Fruit fly (Drosophila melanogaster) whole organism, embryonic: ENCODE data around the gene CG32425.
A peak's percentile ranks its signal among the peaks of the same experiment; 100 is the strongest.

Source experiments
- Bdp1 ChIP-seq: fragments of 200-800 bp; sonication (Bioruptor generic); optimal IDR thresholded peaks from 3 replicates; lab custom pipeline; 2016; ENCODE audit warnings: missing biosample characterization, missing genetic modification characterization
- Bgb ChIP-seq: fragments of 200-800 bp; sonication (Bioruptor generic); IDR thresholded peaks from 2 replicates; pipeline ENCODE4 v1.3.6; 2022; ENCODE audit warnings: missing biosample characterization, missing genetic modification characterization; ENCODE audit not compliant: partially characterized antibody
- CG10654 ChIP-seq: fragments of 200-800 bp; sonication (Bioruptor generic); optimal IDR thresholded peaks from 2 replicates; lab custom pipeline; 2016; ENCODE audit warnings: missing biosample characterization, missing genetic modification characterization
- CG11398 ChIP-seq: fragments of 200-800 bp; sonication (Bioruptor generic); optimal IDR thresholded peaks from 2 replicates; lab custom pipeline; 2016; ENCODE audit warnings: missing biosample characterization, missing genetic modification characterization
- CG12104 ChIP-seq: fragments of 200-800 bp; sonication (Bioruptor generic); optimal IDR thresholded peaks from 3 replicates; lab custom pipeline; 2016; ENCODE audit warnings: missing biosample characterization, missing genetic modification characterization
- CG12391 ChIP-seq: fragments of 200-800 bp; sonication (Bioruptor generic); optimal IDR thresholded peaks from 3 replicates; lab custom pipeline; 2018; ENCODE audit warnings: missing biosample characterization, mild to moderate bottlenecking, missing genetic modification characterization, moderate library complexity
- CG14050 ChIP-seq: fragments of 200-800 bp; sonication (Bioruptor generic); IDR thresholded peaks from 3 replicates; pipeline ENCODE4 v1.3.6; 2022; ENCODE audit warnings: missing biosample characterization, missing genetic modification characterization
- CG14710 ChIP-seq: fragments of 200-800 bp; sonication (Bioruptor generic); optimal IDR thresholded peaks from 3 replicates; lab custom pipeline; 2019; ENCODE audit warnings: missing biosample characterization, mild to moderate bottlenecking, missing genetic modification characterization, moderate library complexity
- CG1602 ChIP-seq: fragments of 200-800 bp; sonication (Bioruptor generic); optimal IDR thresholded peaks from 3 replicates; lab custom pipeline; 2016; ENCODE audit warnings: missing biosample characterization, missing genetic modification characterization
- CG17186 ChIP-seq: fragments of 200-800 bp; sonication (Bioruptor generic); optimal IDR thresholded peaks from 3 replicates; lab custom pipeline; 2017; ENCODE audit warnings: missing biosample characterization, missing genetic modification reagents, missing genetic modification characterization
- CG17359 ChIP-seq: fragments of 200-800 bp; sonication (Bioruptor generic); optimal IDR thresholded peaks from 3 replicates; lab custom pipeline; 2018; ENCODE audit warnings: missing biosample characterization, mild to moderate bottlenecking, missing genetic modification characterization, moderate library complexity
- CG17829 ChIP-seq: fragments of 200-800 bp; optimal IDR thresholded peaks from 2 replicates; lab custom pipeline; 2019; ENCODE audit warnings: missing biosample characterization, mild to moderate bottlenecking, missing genetic modification characterization, moderate library complexity
- CG1792 ChIP-seq: fragments of 200-800 bp; sonication (Bioruptor generic); optimal IDR thresholded peaks from 2 replicates; lab custom pipeline; 2016; ENCODE audit warnings: missing biosample characterization, missing genetic modification characterization
- CG2712 ChIP-seq: fragments of 200-800 bp; optimal IDR thresholded peaks from 3 replicates; lab custom pipeline; 2019; ENCODE audit warnings: missing biosample characterization, mild to moderate bottlenecking, missing genetic modification characterization, moderate library complexity
- CG31388 ChIP-seq: fragments of 200-800 bp; sonication (Bioruptor generic); optimal IDR thresholded peaks from 2 replicates; lab custom pipeline; 2016; ENCODE audit warnings: missing biosample characterization, missing genetic modification characterization
- CG3407 ChIP-seq: fragments of 200-800 bp; sonication (Bioruptor generic); optimal IDR thresholded peaks from 2 replicates; lab custom pipeline; 2018; ENCODE audit warnings: missing biosample characterization, mild to moderate bottlenecking, missing genetic modification characterization
- CG34376 ChIP-seq: fragments of 200-800 bp; sonication (Bioruptor generic); optimal IDR thresholded peaks from 2 replicates; lab custom pipeline; 2018; ENCODE audit warnings: missing biosample characterization, mild to moderate bottlenecking, missing genetic modification characterization
- CG4282 ChIP-seq: fragments of 200-800 bp; sonication (Bioruptor generic); optimal IDR thresholded peaks from 2 replicates; lab custom pipeline; 2016; ENCODE audit warnings: missing biosample characterization, missing genetic modification characterization
- CG5245 ChIP-seq: fragments of 200-800 bp; sonication (Bioruptor generic); optimal IDR thresholded peaks from 3 replicates; lab custom pipeline; 2016; ENCODE audit warnings: missing biosample characterization, missing genetic modification characterization
- CG6683 ChIP-seq: fragments of 200-800 bp; sonication (Bioruptor generic); optimal IDR thresholded peaks from 2 replicates; lab custom pipeline; 2017; ENCODE audit warnings: missing biosample characterization, mild to moderate bottlenecking, missing genetic modification characterization, missing genetic modification reagents
- CG7271 ChIP-seq: fragments of 200-800 bp; sonication (Bioruptor generic); optimal IDR thresholded peaks from 2 replicates; lab custom pipeline; 2018; ENCODE audit warnings: missing biosample characterization, mild to moderate bottlenecking, missing genetic modification characterization, moderate library complexity
- CG7839 ChIP-seq: fragments of 200-800 bp; sonication (Bioruptor generic); optimal IDR thresholded peaks from 3 replicates; lab custom pipeline; 2018; ENCODE audit warnings: missing biosample characterization, mild to moderate bottlenecking, missing genetic modification characterization, moderate library complexity
- Dek ChIP-seq: fragments of 200-800 bp; sonication (Bioruptor generic); optimal IDR thresholded peaks from 3 replicates; lab custom pipeline; 2019; ENCODE audit warnings: missing biosample characterization, mild to moderate bottlenecking, missing genetic modification characterization, moderate library complexity
- HLH4C ChIP-seq: fragments of 200-800 bp; sonication (Bioruptor generic); IDR thresholded peaks from 3 replicates; pipeline ENCODE4 v1.3.6; 2022; ENCODE audit warnings: missing biosample characterization, missing genetic modification characterization; ENCODE audit not compliant: partially characterized antibody
- Hand ChIP-seq: fragments of 200-800 bp; sonication (Bioruptor generic); optimal IDR thresholded peaks from 2 replicates; lab custom pipeline; 2017; ENCODE audit warnings: mild to moderate bottlenecking, missing biosample characterization, missing genetic modification reagents, missing genetic modification characterization
- MTF-1 ChIP-seq: fragments of 200-800 bp; sonication (Bioruptor generic); optimal IDR thresholded peaks from 2 replicates; lab custom pipeline; 2018; ENCODE audit warnings: missing biosample characterization, mild to moderate bottlenecking, missing genetic modification characterization, borderline replicate concordance
- PHDP ChIP-seq: fragments of 200-800 bp; sonication (Bioruptor generic); optimal IDR thresholded peaks from 3 replicates; lab custom pipeline; 2018; ENCODE audit warnings: missing biosample characterization, mild to moderate bottlenecking, missing genetic modification characterization, moderate library complexity
- Xbp1 ChIP-seq: fragments of 200-800 bp; sonication (Bioruptor generic); optimal IDR thresholded peaks from 3 replicates; lab custom pipeline; 2016; ENCODE audit warnings: missing biosample characterization, mild to moderate bottlenecking, missing genetic modification characterization
- Xrp1 ChIP-seq: fragments of 200-800 bp; sonication (Bioruptor generic); IDR thresholded peaks from 2 replicates; pipeline ENCODE4 v1.3.6; 2022; ENCODE audit warnings: missing biosample characterization, missing genetic modification characterization
- al ChIP-seq: fragments of 200-800 bp; sonication (Bioruptor generic); IDR thresholded peaks from 2 replicates; pipeline ENCODE4 v1.3.6; 2022; ENCODE audit warnings: missing biosample characterization, missing genetic modification characterization
- ci ChIP-seq: fragments of 200-800 bp; sonication (Bioruptor generic); IDR thresholded peaks from 3 replicates; pipeline ENCODE4 v1.3.6; 2022; ENCODE audit warnings: missing biosample characterization, missing genetic modification characterization
- dmrt11E ChIP-seq: fragments of 200-800 bp; sonication (Bioruptor generic); optimal IDR thresholded peaks from 3 replicates; lab custom pipeline; 2018; ENCODE audit warnings: missing biosample characterization, mild to moderate bottlenecking, missing genetic modification characterization, moderate library complexity
- fd3F ChIP-seq: fragments of 200-800 bp; sonication (Bioruptor generic); optimal IDR thresholded peaks from 2 replicates; lab custom pipeline; 2018; ENCODE audit warnings: missing biosample characterization, mild to moderate bottlenecking, missing genetic modification characterization, moderate library complexity
- gcm ChIP-seq: fragments of 200-800 bp; sonication (Bioruptor generic); optimal IDR thresholded peaks from 2 replicates; lab custom pipeline; 2019; ENCODE audit warnings: missing biosample characterization, mild to moderate bottlenecking, missing genetic modification characterization, moderate library complexity
- hb ChIP-seq: fragments of 200-800 bp; sonication (Bioruptor generic); IDR thresholded peaks from 3 replicates; pipeline ENCODE4 v1.3.6; 2022; ENCODE audit warnings: missing biosample characterization, missing genetic modification characterization; ENCODE audit not compliant: partially characterized antibody
- her ChIP-seq: fragments of 200-800 bp; sonication (Bioruptor generic); optimal IDR thresholded peaks from 2 replicates; lab custom pipeline; 2016; ENCODE audit warnings: missing biosample characterization, missing genetic modification characterization
- insv ChIP-seq, 2 experiments: fragments of 200-800 bp; sonication (Bioruptor generic); optimal IDR thresholded peaks; 3 replicates each; lab custom pipeline; 2016 to 2018; ENCODE audit warnings: missing biosample characterization in 2 of 2, missing genetic modification characterization in 2 of 2
- kni ChIP-seq: fragments of 200-800 bp; sonication (Bioruptor generic); optimal IDR thresholded peaks from 3 replicates; lab custom pipeline; 2017; ENCODE audit warnings: mild to moderate bottlenecking, missing biosample characterization, missing genetic modification reagents, missing genetic modification characterization
- mirr ChIP-seq: fragments of 200-800 bp; sonication (Bioruptor generic); optimal IDR thresholded peaks from 3 replicates; lab custom pipeline; 2018; ENCODE audit warnings: missing biosample characterization, mild to moderate bottlenecking, missing genetic modification characterization
- peb ChIP-seq: fragments of 200-800 bp; sonication (Bioruptor generic); IDR thresholded peaks from 2 replicates; pipeline ENCODE4 v1.3.6; 2022; ENCODE audit warnings: missing biosample characterization, missing genetic modification characterization
- pnt ChIP-seq: fragments of 200-800 bp; sonication (Bioruptor generic); optimal IDR thresholded peaks from 3 replicates; lab custom pipeline; 2016; ENCODE audit warnings: missing biosample characterization, missing genetic modification characterization
- prd ChIP-seq, 3 experiments: fragments of >200 bp in 2 of 3; fragments of 200-800 bp in 1 of 3; sonication (Bioruptor generic) in 1 of 3; optimal IDR thresholded peaks in 2 of 3; IDR thresholded peaks in 1 of 3; 2 replicates in 2 of 3; 3 replicates in 1 of 3; pipeline versions ENCODE4 v1.3.6 to Lab custom; 2017 to 2022; ENCODE audit warnings: missing biosample characterization in 1 of 3, missing genetic modification characterization in 1 of 3
- rib ChIP-seq: fragments of 200-800 bp; sonication (Bioruptor generic); IDR thresholded peaks from 2 replicates; pipeline ENCODE4 v1.3.6; 2022; ENCODE audit warnings: missing biosample characterization, missing genetic modification characterization
- sens-2 ChIP-seq: fragments of 200-800 bp; sonication (Bioruptor generic); IDR thresholded peaks from 2 replicates; pipeline ENCODE4 v1.3.6; 2022; ENCODE audit warnings: missing biosample characterization, missing genetic modification characterization
- slp2 ChIP-seq: fragments of 200-800 bp; sonication (Bioruptor generic); optimal IDR thresholded peaks from 2 replicates; lab custom pipeline; 2016; ENCODE audit warnings: missing biosample characterization, missing genetic modification characterization
- stc ChIP-seq: fragments of 200-800 bp; sonication (Bioruptor generic); IDR thresholded peaks from 2 replicates; pipeline ENCODE4 v1.3.6; 2022; ENCODE audit warnings: missing biosample characterization, missing genetic modification characterization
- tio ChIP-seq: fragments of 200-800 bp; sonication (Bioruptor generic); optimal IDR thresholded peaks from 2 replicates; lab custom pipeline; 2017; ENCODE audit warnings: missing biosample characterization, missing genetic modification characterization, inconsistent platforms
- ttk ChIP-seq: fragments of 200-800 bp; sonication (Bioruptor generic); IDR thresholded peaks from 2 replicates; pipeline ENCODE4 v2.1.2; 2022; ENCODE audit warnings: missing biosample characterization, missing genetic modification characterization
- vfl ChIP-seq: fragments of 200-800 bp; sonication (Bioruptor generic); optimal IDR thresholded peaks from 2 replicates; lab custom pipeline; 2016; ENCODE audit warnings: missing biosample characterization, missing genetic modification characterization
- wek ChIP-seq: fragments of 200-800 bp; sonication (Bioruptor generic); optimal IDR thresholded peaks from 3 replicates; lab custom pipeline; 2018; ENCODE audit warnings: missing biosample characterization, mild to moderate bottlenecking, missing genetic modification characterization, moderate library complexity

CG32425 gene

dm6 chr3L:20474789-20475208, 22.3 kb upstream of the CG32425 start (continued):
- TF ChIP-seq CG17186: peak; percentile 48
- peak; percentile 81 for TF ChIP-seq MTF-1 (GFP tag; lab: Kevin White, UChicago)
- TF ChIP-seq tio: peak; percentile 83
- peak; percentile 75 for TF ChIP-seq CG1792 (GFP tag; lab: Kevin White, UChicago)
- TF ChIP-seq mirr (GFP tag; lab: Kevin White, UChicago): peak; percentile 79
- no peak for TF ChIP-seq al (GFP tag; lab: Robert Waterston, UW)
- TF ChIP-seq ci (GFP tag; lab: Robert Waterston, UW): no peak
- TF ChIP-seq dmrt11E (tag; lab: Kevin White, UChicago): peak; percentile 52
- TF ChIP-seq her (GFP tag; lab: Kevin White, UChicago): peak; percentile 82
- peak; percentile 41 for TF ChIP-seq CG7271
- TF ChIP-seq CG7839 (tag; lab: Kevin White, UChicago): peak; percentile 85
- no peak for TF ChIP-seq sens-2 (GFP tag; lab: Robert Waterston, UW)
- peak; percentile 87 for TF ChIP-seq Dek (tag; lab: Kevin White, UChicago)
- TF ChIP-seq Bgb (GFP tag; lab: Robert Waterston, UW): no peak
- TF ChIP-seq fd3F (GFP tag; lab: Kevin White, UChicago): peak; percentile 78
- TF ChIP-seq PHDP: peak; percentile 91
- peak; percentile 69 for TF ChIP-seq wek (GFP tag; lab: Kevin White, UChicago)
- peak; percentile 80 for TF ChIP-seq CG17829 (tag; lab: Kevin White, UChicago)
- peak; percentile 66 for TF ChIP-seq CG31388 (GFP tag; lab: Kevin White, UChicago)
- TF ChIP-seq hb: no peak
- TF ChIP-seq gcm (GFP tag; lab: Kevin White, UChicago): peak; percentile 14
- TF ChIP-seq pnt: peak; percentile 79
- peak; percentile 65 for TF ChIP-seq kni
- TF ChIP-seq Xrp1: no peak
- TF ChIP-seq peb (GFP tag; lab: Robert Waterston, UW): no peak
- TF ChIP-seq CG1602 (GFP tag; lab: Kevin White, UChicago): peak; percentile 91
- peak; percentile 78 for TF ChIP-seq CG11398 (GFP tag; lab: Kevin White, UChicago)
- TF ChIP-seq CG2712 (tag; lab: Kevin White, UChicago): peak; percentile 85
- peak in 1 of 2 experiments; percentile 62 for TF ChIP-seq insv (GFP tag; optimal IDR thresholded peaks at IDR 0.05; lab: Kevin White, UChicago)
- peak; percentile 85 for TF ChIP-seq CG17359 (tag; lab: Kevin White, UChicago)
- peak; percentile 73 for TF ChIP-seq slp2 (GFP tag; lab: Kevin White, UChicago)
- peak; percentile 68 for TF ChIP-seq CG3407
- peak; percentile 76 for TF ChIP-seq Hand (GFP tag; lab: Kevin White, UChicago)
- peak; percentile 80 for TF ChIP-seq CG14710 (tag; lab: Kevin White, UChicago)
- peak; percentile 77 for TF ChIP-seq Bdp1 (GFP tag; lab: Kevin White, UChicago)
- TF ChIP-seq CG6683 (GFP tag; lab: Kevin White, UChicago): peak; percentile 74
- TF ChIP-seq prd (optimal IDR thresholded peaks at IDR 0.05; lab: Kevin White, UChicago): no peak
- no peak for TF ChIP-seq prd (GFP tag; IDR thresholded peaks at IDR 0.05; lab: Robert Waterston, UW)
- no peak for TF ChIP-seq ttk
- peak; percentile 81 for TF ChIP-seq vfl (GFP tag; lab: Kevin White, UChicago)
- peak; percentile 79 for TF ChIP-seq CG12104
- TF ChIP-seq Xbp1: peak; percentile 94
- no peak for TF ChIP-seq stc
- TF ChIP-seq CG10654: peak; percentile 88
- TF ChIP-seq CG14050 (GFP tag; lab: Robert Waterston, UW): no peak
- peak; percentile 72 for TF ChIP-seq CG4282 (GFP tag; lab: Kevin White, UChicago)
- no peak for TF ChIP-seq HLH4C
- TF ChIP-seq CG34376 (GFP tag; lab: Kevin White, UChicago): peak; percentile 84
- TF ChIP-seq CG12391 (tag; lab: Kevin White, UChicago): peak; percentile 89
- peak; percentile 81 for TF ChIP-seq CG5245
- TF ChIP-seq rib: no peak
